Fruit fly (Drosophila melanogaster) Kc167 (cell line): ENCODE data around the gene CG31262.

Experiments
- h ChIP-seq: fragments of >200 bp; optimal IDR thresholded peaks from 3 replicates; lab custom pipeline; 2018; ENCODE audit warnings: missing external identifiers
- psq ChIP-seq: fragments of >200 bp; optimal IDR thresholded peaks from 2 replicates; lab custom pipeline; 2017; ENCODE audit warnings: missing external identifiers

DNA sequence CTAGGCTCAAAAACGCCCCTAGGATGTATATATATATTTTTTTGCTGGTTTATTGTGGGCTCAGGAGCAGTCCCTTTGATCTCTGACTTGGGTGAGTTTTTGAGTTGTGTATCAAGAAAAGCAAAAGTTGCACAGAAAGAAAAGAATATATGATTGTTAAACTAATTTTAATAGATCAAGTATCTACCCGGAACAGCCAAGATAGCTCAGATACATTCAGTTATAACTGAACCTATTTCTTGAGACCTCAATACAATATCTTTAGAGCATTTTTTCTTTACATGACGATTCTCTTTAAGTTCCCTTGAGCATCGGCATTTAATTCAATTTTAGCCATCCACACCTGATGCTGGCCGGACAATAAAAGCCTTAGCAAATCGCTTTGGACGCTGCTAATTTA, 29.2 kb downstream of the CG31262 start:
- TF ChIP-seq h, result no peak
- no peak for TF ChIP-seq psq
